Fruit fly (Drosophila melanogaster): ENCODE measurements around the gene meng.

Gene meng

dm6 chr2L:6787973-6788368, 45.7 kb downstream of the meng start (continued):
- no peak for TF ChIP-seq BtbVII (GFP tag; optimal IDR thresholded peaks at IDR 0.05)
- no peak for TF ChIP-seq CG3838 (GFP tag; optimal IDR thresholded peaks at IDR 0.05)
- peak; percentile 63; the same call in 2 of the 3 replicates for TF ChIP-seq CG17361 (GFP tag; IDR thresholded peaks at IDR 0.05)
- no peak for TF ChIP-seq Jarid2 (GFP tag; optimal IDR thresholded peaks at IDR 0.05)
- TF ChIP-seq hkb (optimal IDR thresholded peaks at IDR 0.05): no peak
- TF ChIP-seq hkb (GFP tag; IDR thresholded peaks at IDR 0.05): peak; percentile 48; the same call in 1 of the 2 replicates
- TF ChIP-seq CG13894 (tag; optimal IDR thresholded peaks at IDR 0.05): no peak
- peak; percentile 37; the same call in 1 of the 2 replicates for TF ChIP-seq Taf1 (GFP tag; IDR thresholded peaks at IDR 0.05)
- peak; percentile 49 for TF ChIP-seq CG10654 (GFP tag; optimal IDR thresholded peaks at IDR 0.05)
- TF ChIP-seq sima (GFP tag; optimal IDR thresholded peaks at IDR 0.05): peak; percentile 31
- TF ChIP-seq fd102C (GFP tag; optimal IDR thresholded peaks at IDR 0.05): no peak
- no peak for TF ChIP-seq pzg (GFP tag; optimal IDR thresholded peaks at IDR 0.05)
- peak; percentile 8 for TF ChIP-seq CG12659 (GFP tag; optimal IDR thresholded peaks at IDR 0.05)
- TF ChIP-seq CG31224 (GFP tag; IDR thresholded peaks at IDR 0.05): no peak
- peak; percentile 29 for TF ChIP-seq repo (GFP tag; optimal IDR thresholded peaks at IDR 0.05)
- TF ChIP-seq CG1832 (GFP tag; optimal IDR thresholded peaks at IDR 0.05): no peak
- no peak for TF ChIP-seq insv (GFP tag; optimal IDR thresholded peaks at IDR 0.05)
- TF ChIP-seq CG13424 (tag; optimal IDR thresholded peaks at IDR 0.05): peak; percentile 48
- no peak for TF ChIP-seq CG17912 (GFP tag; optimal IDR thresholded peaks at IDR 0.05)
- TF ChIP-seq Chrac-16 (GFP tag; optimal IDR thresholded peaks at IDR 0.05): peak; percentile 23
- TF ChIP-seq CG9817 (tag; optimal IDR thresholded peaks at IDR 0.05): peak; percentile 12
- TF ChIP-seq CG34376 (GFP tag; optimal IDR thresholded peaks at IDR 0.05): no peak
- peak; percentile 59 for TF ChIP-seq Xbp1 (GFP tag; optimal IDR thresholded peaks at IDR 0.05)
- peak; percentile 67 for TF ChIP-seq CG31441 (GFP tag; IDR thresholded peaks at IDR 0.05)
- TF ChIP-seq onecut (GFP tag; IDR thresholded peaks at IDR 0.05): no peak
- TF ChIP-seq CG17359 (tag; optimal IDR thresholded peaks at IDR 0.05): peak; percentile 68
- no peak for TF ChIP-seq CG5180 (GFP tag; optimal IDR thresholded peaks at IDR 0.05)
- TF ChIP-seq gt (GFP tag; IDR thresholded peaks at IDR 0.05): no peak
- no peak for TF ChIP-seq cad (GFP tag; optimal IDR thresholded peaks at IDR 0.05)
- no peak for TF ChIP-seq Hmr (GFP tag; optimal IDR thresholded peaks at IDR 0.05)
- no peak for TF ChIP-seq chinmo (GFP tag; IDR thresholded peaks at IDR 0.05; ENCODE audit: partially characterized antibody)
- peak; percentile 39; the same call in 2 of the 3 replicates for TF ChIP-seq dysf (GFP tag; IDR thresholded peaks at IDR 0.05)
- TF ChIP-seq exex (tag; optimal IDR thresholded peaks at IDR 0.05): no peak
- TF ChIP-seq lab (GFP tag; optimal IDR thresholded peaks at IDR 0.05): no peak
- TF ChIP-seq CG1233 (GFP tag; optimal IDR thresholded peaks at IDR 0.05): peak; percentile 23
- TF ChIP-seq MESR4 (GFP tag; optimal IDR thresholded peaks at IDR 0.05): no peak
- no peak for TF ChIP-seq zen (tag; optimal IDR thresholded peaks at IDR 0.05)
- peak; percentile 71 for TF ChIP-seq Deaf1 (tag; optimal IDR thresholded peaks at IDR 0.05)
- TF ChIP-seq Tbp (GFP tag; optimal IDR thresholded peaks at IDR 0.05): no peak
- TF ChIP-seq CG5953 (GFP tag; IDR thresholded peaks at IDR 0.05): peak; percentile 55; the same call in 1 of the 2 replicates
- TF ChIP-seq cwo (GFP tag; optimal IDR thresholded peaks at IDR 0.05): no peak
- no peak for TF ChIP-seq dimm (GFP tag; IDR thresholded peaks at IDR 0.05)
- TF ChIP-seq CG3995 (GFP tag; optimal IDR thresholded peaks at IDR 0.05): no peak
- no peak for TF ChIP-seq ftz-f1 (GFP tag; optimal IDR thresholded peaks at IDR 0.05)
- peak; percentile 53 for TF ChIP-seq sisA (GFP tag; IDR thresholded peaks at IDR 0.05)
- no peak for TF ChIP-seq Side (GFP tag; optimal IDR thresholded peaks at IDR 0.05)
- peak; percentile 9 for TF ChIP-seq org-1 (GFP tag; optimal IDR thresholded peaks at IDR 0.05)
- TF ChIP-seq B-H1 (GFP tag; IDR thresholded peaks at IDR 0.05): no peak; the same call in 2 of the 3 replicates
- TF ChIP-seq CG2889 (GFP tag; IDR thresholded peaks at IDR 0.05): no peak
- no peak for TF ChIP-seq crp (GFP tag; optimal IDR thresholded peaks at IDR 0.05)
- no peak for TF ChIP-seq CG9797 (GFP tag; optimal IDR thresholded peaks at IDR 0.05)
